Worm (Caenorhabditis elegans): ENCODE measurements around the gene Y66H1A.8.

DNA sequence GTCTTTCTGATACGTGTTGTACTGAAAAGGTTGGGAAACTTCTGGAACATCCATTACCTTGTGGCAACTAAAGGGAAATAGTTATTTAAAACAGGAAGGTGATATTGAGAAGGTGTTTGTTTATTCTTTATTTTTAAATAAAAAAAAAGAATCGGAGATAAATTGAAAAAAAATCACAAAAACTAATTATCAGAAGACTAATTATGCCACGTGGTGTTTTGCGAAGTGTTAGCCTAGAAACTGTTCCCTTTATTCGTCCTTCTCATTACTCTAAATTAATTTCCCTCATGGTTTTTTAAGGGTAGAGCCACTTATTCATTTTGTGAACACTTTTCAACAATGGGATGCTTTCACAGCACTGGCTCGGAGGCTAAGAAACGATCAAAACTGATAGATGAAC lies 53.3 kb downstream of the Y66H1A.8 start, which contains the start of gene gpa-4:
- TF ChIP-seq elt-2 (tag; optimal IDR thresholded peaks at IDR 0.05): no peak
- TF ChIP-seq nhr-25 (tag; optimal IDR thresholded peaks at IDR 0.05): no peak
- TF ChIP-seq ama-1 (optimal IDR thresholded peaks at IDR 0.05): no peak
- no peak for TF ChIP-seq lin-15B (tag; optimal IDR thresholded peaks at IDR 0.05)
- no peak for TF ChIP-seq nhr-11 (tag; optimal IDR thresholded peaks at IDR 0.05)
- TF ChIP-seq unc-62 (GFP tag; optimal IDR thresholded peaks at IDR 0.05): no peak

Data from whole organism, L3 larva.